Fruit fly (Drosophila melanogaster): ENCODE data around the gene swm.

DNA sequence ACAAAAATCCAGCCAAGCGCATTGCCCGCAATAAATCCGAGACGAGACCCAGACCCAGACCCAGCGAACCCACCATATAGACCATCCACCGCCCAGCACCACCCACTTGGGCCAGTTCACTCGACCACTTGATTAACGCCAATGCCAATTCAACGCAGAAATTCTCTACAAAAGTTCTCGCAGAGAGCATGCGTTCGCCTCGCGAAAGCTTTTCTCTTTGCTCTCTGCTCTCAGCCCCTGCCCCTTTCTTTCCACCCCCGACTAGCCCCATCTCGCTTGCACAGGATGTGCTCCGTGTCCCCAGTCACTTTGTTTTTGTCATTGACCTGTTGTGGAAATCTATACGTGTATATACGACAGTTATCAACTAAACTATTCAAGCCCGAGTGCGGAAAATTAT lies 26.6 kb downstream of the swm start:
- TF ChIP-seq CG8478 (optimal IDR thresholded peaks at IDR 0.05) (no peak), CTCF (optimal IDR thresholded peaks at IDR 0.05) (no peak)

All from S2 (cell line).